Fruit fly (Drosophila melanogaster) whole organism, embryonic: ENCODE measurements around the gene CG32163.
A peak's percentile ranks its signal among the peaks of the same experiment; 100 is the strongest.

ENCODE experiments used
- Abd-B ChIP-seq: fragments of 200-800 bp; sonication (Bioruptor generic); optimal IDR thresholded peaks from 2 replicates; lab custom pipeline; 2018; ENCODE audit warnings: missing biosample characterization, mild to moderate bottlenecking, missing genetic modification characterization, moderate library complexity
- Ada2b ChIP-seq: fragments of 200-800 bp; sonication (Bioruptor generic); IDR thresholded peaks from 2 replicates; pipeline ENCODE4 v1.3.6; 2022; ENCODE audit warnings: missing biosample characterization, missing genetic modification characterization
- CG10274 ChIP-seq: fragments of 200-800 bp; sonication (Bioruptor generic); optimal IDR thresholded peaks from 3 replicates; lab custom pipeline; 2017; ENCODE audit warnings: missing biosample characterization, mild to moderate bottlenecking, missing genetic modification characterization
- CG10654 ChIP-seq: fragments of 200-800 bp; sonication (Bioruptor generic); optimal IDR thresholded peaks from 2 replicates; lab custom pipeline; 2016; ENCODE audit warnings: missing biosample characterization, missing genetic modification characterization
- CG12236 ChIP-seq: fragments of 200-800 bp; sonication (Bioruptor generic); optimal IDR thresholded peaks from 2 replicates; lab custom pipeline; 2016; ENCODE audit warnings: missing biosample characterization, missing genetic modification characterization
- CG1233 ChIP-seq: fragments of 200-800 bp; sonication (Bioruptor generic); optimal IDR thresholded peaks from 4 replicates; lab custom pipeline; 2018; ENCODE audit warnings: missing biosample characterization, mild to moderate bottlenecking, missing genetic modification characterization
- CG1603 ChIP-seq: fragments of 200-800 bp; sonication (Bioruptor generic); optimal IDR thresholded peaks from 2 replicates; lab custom pipeline; 2019; ENCODE audit warnings: missing biosample characterization, mild to moderate bottlenecking, missing genetic modification characterization, moderate library complexity
- CG17186 ChIP-seq: fragments of 200-800 bp; sonication (Bioruptor generic); optimal IDR thresholded peaks from 3 replicates; lab custom pipeline; 2017; ENCODE audit warnings: missing biosample characterization, missing genetic modification reagents, missing genetic modification characterization
- CG17328 ChIP-seq: fragments of 200-800 bp; sonication (Bioruptor generic); IDR thresholded peaks from 2 replicates; pipeline ENCODE4 v1.3.6; 2022; ENCODE audit warnings: missing biosample characterization, missing genetic modification characterization
- CG2202 ChIP-seq: fragments of 200-800 bp; sonication (Bioruptor generic); optimal IDR thresholded peaks from 2 replicates; lab custom pipeline; 2018; ENCODE audit warnings: missing biosample characterization, mild to moderate bottlenecking, missing genetic modification characterization
- CG2875 ChIP-seq: fragments of 200-800 bp; sonication (Bioruptor generic); optimal IDR thresholded peaks from 2 replicates; lab custom pipeline; 2017; ENCODE audit warnings: missing biosample characterization, mild to moderate bottlenecking, missing genetic modification characterization, missing genetic modification reagents
- CG32532 ChIP-seq: fragments of 200-800 bp; sonication (Bioruptor generic); IDR thresholded peaks from 2 replicates; pipeline ENCODE4 v1.3.6; 2022; ENCODE audit warnings: missing biosample characterization, missing genetic modification characterization
- CG33557 ChIP-seq: fragments of 200-800 bp; sonication (Bioruptor generic); optimal IDR thresholded peaks from 2 replicates; lab custom pipeline; 2019; ENCODE audit warnings: missing biosample characterization, mild to moderate bottlenecking, missing genetic modification characterization, moderate library complexity
- CG42726 ChIP-seq: fragments of 200-800 bp; sonication (Bioruptor generic); IDR thresholded peaks from 2 replicates; pipeline ENCODE4 v1.3.6; 2022; ENCODE audit warnings: missing biosample characterization, missing genetic modification characterization; ENCODE audit not compliant: partially characterized antibody
- CG4617 ChIP-seq: fragments of 200-800 bp; sonication (Bioruptor generic); optimal IDR thresholded peaks from 3 replicates; lab custom pipeline; 2016; ENCODE audit warnings: missing biosample characterization, missing genetic modification characterization, borderline replicate concordance
- CG5245 ChIP-seq: fragments of 200-800 bp; sonication (Bioruptor generic); optimal IDR thresholded peaks from 3 replicates; lab custom pipeline; 2016; ENCODE audit warnings: missing biosample characterization, missing genetic modification characterization
- CG6683 ChIP-seq: fragments of 200-800 bp; sonication (Bioruptor generic); optimal IDR thresholded peaks from 2 replicates; lab custom pipeline; 2017; ENCODE audit warnings: missing biosample characterization, mild to moderate bottlenecking, missing genetic modification characterization, missing genetic modification reagents
- CG6689 ChIP-seq: fragments of 200-800 bp; sonication (Bioruptor generic); IDR thresholded peaks from 2 replicates; pipeline ENCODE4 v1.3.6; 2022; ENCODE audit warnings: missing biosample characterization, missing genetic modification characterization
- CG6813 ChIP-seq: fragments of 200-800 bp; sonication (Bioruptor generic); optimal IDR thresholded peaks from 2 replicates; lab custom pipeline; 2017; ENCODE audit warnings: missing biosample characterization, missing genetic modification characterization, mild to moderate bottlenecking, moderate library complexity, missing genetic modification reagents
- CG8089 ChIP-seq: fragments of 200-800 bp; sonication (Bioruptor generic); optimal IDR thresholded peaks from 3 replicates; lab custom pipeline; 2016; ENCODE audit warnings: missing biosample characterization, missing genetic modification characterization
- CG8924 ChIP-seq: fragments of 200-800 bp; optimal IDR thresholded peaks from 3 replicates; lab custom pipeline; 2019; ENCODE audit warnings: missing biosample characterization, mild to moderate bottlenecking, missing genetic modification characterization, moderate library complexity
- CG9609 ChIP-seq: fragments of 200-800 bp; sonication (Bioruptor generic); optimal IDR thresholded peaks from 3 replicates; lab custom pipeline; 2016; ENCODE audit warnings: missing biosample characterization, missing genetic modification characterization
- CG9876 ChIP-seq: fragments of 200-800 bp; sonication (Bioruptor generic); optimal IDR thresholded peaks from 2 replicates; lab custom pipeline; 2016; ENCODE audit warnings: missing biosample characterization, missing genetic modification characterization
- CHES-1-like ChIP-seq: fragments of 200-800 bp; sonication (Bioruptor generic); optimal IDR thresholded peaks from 2 replicates; lab custom pipeline; 2016; ENCODE audit warnings: missing biosample characterization, missing genetic modification characterization
- Camta ChIP-seq: fragments of 200-800 bp; sonication (Bioruptor generic); optimal IDR thresholded peaks from 2 replicates; lab custom pipeline; 2016; ENCODE audit warnings: missing biosample characterization, missing genetic modification characterization
- D19A ChIP-seq: fragments of 200-800 bp; optimal IDR thresholded peaks from 3 replicates; lab custom pipeline; 2019; ENCODE audit warnings: missing biosample characterization, mild to moderate bottlenecking, missing genetic modification characterization, moderate library complexity
- Dbx ChIP-seq: fragments of 200-800 bp; sonication (Bioruptor generic); IDR thresholded peaks from 3 replicates; pipeline ENCODE4 v1.3.6; 2022; ENCODE audit warnings: missing biosample characterization, missing genetic modification characterization
- H15 ChIP-seq: fragments of 200-800 bp; sonication (Bioruptor generic); IDR thresholded peaks from 3 replicates; pipeline ENCODE4 v1.3.6; 2022; ENCODE audit warnings: missing biosample characterization, missing genetic modification characterization
- Hmx ChIP-seq: fragments of 200-800 bp; sonication (Bioruptor generic); optimal IDR thresholded peaks from 2 replicates; lab custom pipeline; 2016; ENCODE audit warnings: missing biosample characterization, missing genetic modification characterization
- Oli ChIP-seq: fragments of 200-800 bp; sonication (Bioruptor generic); optimal IDR thresholded peaks from 2 replicates; lab custom pipeline; 2018; ENCODE audit warnings: missing biosample characterization, mild to moderate bottlenecking, missing genetic modification characterization, moderate library complexity
- Six4 ChIP-seq: fragments of 200-800 bp; sonication (Bioruptor generic); optimal IDR thresholded peaks from 2 replicates; lab custom pipeline; 2016; ENCODE audit warnings: missing biosample characterization, missing genetic modification characterization
- ac ChIP-seq: fragments of 200-800 bp; sonication (Bioruptor generic); optimal IDR thresholded peaks from 3 replicates; lab custom pipeline; 2017; ENCODE audit warnings: missing biosample characterization, mild to moderate bottlenecking, missing genetic modification characterization
- cas ChIP-seq: fragments of 200-800 bp; sonication (Bioruptor generic); IDR thresholded peaks from 2 replicates; pipeline ENCODE4 v1.3.6; 2022; ENCODE audit warnings: missing biosample characterization, missing genetic modification characterization
- chn ChIP-seq: fragments of 200-800 bp; sonication (Bioruptor generic); optimal IDR thresholded peaks from 2 replicates; lab custom pipeline; 2016; ENCODE audit warnings: missing biosample characterization, missing genetic modification characterization
- danr ChIP-seq: fragments of 200-800 bp; sonication (Bioruptor generic); IDR thresholded peaks from 2 replicates; pipeline ENCODE4 v1.3.6; 2022; ENCODE audit warnings: missing biosample characterization, missing genetic modification characterization
- exex ChIP-seq: fragments of 200-800 bp; sonication (Bioruptor generic); optimal IDR thresholded peaks from 4 replicates; lab custom pipeline; 2018; ENCODE audit warnings: missing biosample characterization, mild to moderate bottlenecking, missing genetic modification characterization, moderate library complexity
- jigr1 ChIP-seq: fragments of 200-800 bp; sonication (Bioruptor generic); IDR thresholded peaks from 3 replicates; pipeline ENCODE4 v1.3.6; 2022; ENCODE audit warnings: missing biosample characterization, missing genetic modification characterization
- lbe ChIP-seq: fragments of 200-800 bp; sonication (Bioruptor generic); optimal IDR thresholded peaks from 2 replicates; lab custom pipeline; 2016; ENCODE audit warnings: missing biosample characterization, mild to moderate bottlenecking, missing genetic modification characterization
- nerfin-2 ChIP-seq: fragments of 200-800 bp; sonication (Bioruptor generic); IDR thresholded peaks from 2 replicates; pipeline ENCODE4 v1.3.6; 2022; ENCODE audit warnings: missing biosample characterization, missing genetic modification characterization; ENCODE audit not compliant: partially characterized antibody
- nmo ChIP-seq: fragments of 200-800 bp; sonication (Bioruptor generic); optimal IDR thresholded peaks from 2 replicates; lab custom pipeline; 2018; ENCODE audit warnings: missing biosample characterization, mild to moderate bottlenecking, missing genetic modification characterization, moderate library complexity
- nom ChIP-seq: fragments of 200-800 bp; sonication (Bioruptor generic); optimal IDR thresholded peaks from 2 replicates; lab custom pipeline; 2017; ENCODE audit warnings: missing biosample characterization, missing genetic modification characterization, mild to moderate bottlenecking, moderate library complexity, missing genetic modification reagents
- onecut ChIP-seq: fragments of 200-800 bp; sonication (Bioruptor generic); IDR thresholded peaks from 2 replicates; pipeline ENCODE4 v1.3.6; 2022; ENCODE audit warnings: missing biosample characterization, missing genetic modification characterization
- pzg ChIP-seq: fragments of 200-800 bp; sonication (Bioruptor generic); optimal IDR thresholded peaks from 3 replicates; lab custom pipeline; 2018; ENCODE audit warnings: missing biosample characterization, mild to moderate bottlenecking, missing genetic modification characterization, moderate library complexity
- seq ChIP-seq: fragments of 200-800 bp; sonication (Bioruptor generic); IDR thresholded peaks from 2 replicates; pipeline ENCODE4 v1.3.6; 2022; ENCODE audit warnings: missing biosample characterization, missing genetic modification characterization
- sisA ChIP-seq: fragments of 200-800 bp; sonication (Bioruptor generic); IDR thresholded peaks from 2 replicates; pipeline ENCODE4 v1.3.6; 2022; ENCODE audit warnings: missing biosample characterization, missing genetic modification characterization
- tgo ChIP-seq: fragments of 200-800 bp; sonication (Bioruptor generic); IDR thresholded peaks from 3 replicates; pipeline ENCODE4 v1.3.6; 2022; ENCODE audit warnings: missing biosample characterization, missing genetic modification characterization
- tll ChIP-seq, 2 experiments: fragments of 200-800 bp in 1 of 2; fragments of >200 bp in 1 of 2; sonication (Bioruptor generic) in 1 of 2; optimal IDR thresholded peaks; 2 replicates each; lab custom pipeline; 2017 to 2019; ENCODE audit warnings: missing biosample characterization in 2 of 2, missing genetic modification characterization in 2 of 2, mild to moderate bottlenecking in 1 of 2, moderate library complexity in 1 of 2
- usp ChIP-seq: fragments of >200 bp; optimal IDR thresholded peaks from 2 replicates; lab custom pipeline; 2017; ENCODE audit warnings: missing biosample characterization, missing genetic modification characterization
- vnd ChIP-seq: fragments of 200-800 bp; sonication (Bioruptor generic); IDR thresholded peaks from 3 replicates; pipeline ENCODE4 v1.3.6; 2022; ENCODE audit warnings: missing biosample characterization, missing genetic modification characterization; ENCODE audit not compliant: partially characterized antibody
- wdn ChIP-seq: fragments of 200-800 bp; sonication (Bioruptor generic); IDR thresholded peaks from 2 replicates; pipeline ENCODE4 v1.3.6; 2022; ENCODE audit warnings: missing biosample characterization, missing genetic modification characterization

CG32163 gene

DNA sequence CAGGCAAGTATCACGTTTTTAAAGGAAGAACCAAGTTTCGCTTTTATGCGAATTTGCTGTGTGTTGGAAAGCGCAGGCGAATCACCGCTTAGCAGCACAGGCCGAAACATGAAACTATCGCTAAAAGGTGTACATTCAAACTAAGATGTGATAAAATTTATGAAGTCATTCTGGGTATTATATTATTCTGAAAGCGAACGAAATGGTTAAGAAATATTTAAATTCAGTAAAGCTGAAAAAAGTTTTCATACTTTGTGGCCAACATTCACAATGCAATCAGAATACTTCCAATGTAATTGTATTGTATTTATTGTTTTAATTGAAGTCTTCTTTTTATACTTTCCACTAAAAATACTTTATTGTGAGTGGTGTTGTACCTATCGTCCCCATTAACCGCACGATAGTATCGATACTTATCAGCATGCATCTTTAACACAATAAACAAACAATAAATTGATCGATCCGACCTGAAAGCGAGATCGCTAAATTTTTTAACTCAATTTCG lies 5.7 kb upstream of the CG32163 start, which contains the start of gene Smn (continued):
- peak; percentile 29 for TF ChIP-seq CG1233
- peak; percentile 31 for TF ChIP-seq CG8089
- no peak for TF ChIP-seq Six4
- TF ChIP-seq CG2202 (tag; lab: Kevin White, UChicago) = no peak
- TF ChIP-seq CG17328 = no peak
- TF ChIP-seq vnd = peak; percentile 80
- 0 out of 3 replicates have a peak, but pooled peaks have one; percentile 56 for TF ChIP-seq Dbx (GFP tag; lab: Robert Waterston, UW)
- TF ChIP-seq CHES-1-like (GFP tag; lab: Kevin White, UChicago) = peak; percentile 78
- peak; percentile 61 for TF ChIP-seq lbe (GFP tag; lab: Kevin White, UChicago)
- no peak for TF ChIP-seq seq (GFP tag; lab: Robert Waterston, UW)
- peak; percentile 62 for TF ChIP-seq Camta (GFP tag; lab: Kevin White, UChicago)
- peak; percentile 29 for TF ChIP-seq chn (GFP tag; lab: Kevin White, UChicago)
- TF ChIP-seq CG5245 = peak; percentile 2
- TF ChIP-seq tll (GFP tag; optimal IDR thresholded peaks at IDR 0.05; lab: Kevin White, UChicago) = no peak
- no peak for TF ChIP-seq CG2875 (GFP tag; lab: Kevin White, UChicago)
- TF ChIP-seq danr (GFP tag; lab: Robert Waterston, UW) = no peak
- TF ChIP-seq exex (tag; lab: Kevin White, UChicago) = no peak
- TF ChIP-seq onecut (GFP tag; lab: Robert Waterston, UW) = no peak
- peak; percentile 36 for TF ChIP-seq CG9609 (GFP tag; lab: Kevin White, UChicago)
- TF ChIP-seq CG6689 = peak; percentile 34; the same call in 1 of the 2 replicates
- no peak for TF ChIP-seq ac
- TF ChIP-seq CG9876 (GFP tag; lab: Kevin White, UChicago) = no peak
- peak; percentile 16 for TF ChIP-seq CG17186 (GFP tag; lab: Kevin White, UChicago)
- no peak for TF ChIP-seq jigr1 (GFP tag; lab: Robert Waterston, UW)
- peak; percentile 39 for TF ChIP-seq CG10654
- TF ChIP-seq Hmx (GFP tag; lab: Kevin White, UChicago) = no peak
- TF ChIP-seq H15 (GFP tag; lab: Robert Waterston, UW) = no peak
- TF ChIP-seq CG42726 (GFP tag; lab: Robert Waterston, UW) = peak; percentile 61; the same call in 1 of the 2 replicates
- TF ChIP-seq CG6683 (GFP tag; lab: Kevin White, UChicago) = peak; percentile 6
- TF ChIP-seq tgo (GFP tag; lab: Robert Waterston, UW) = no peak
- TF ChIP-seq CG33557 (GFP tag; lab: Kevin White, UChicago) = peak; percentile 11
- peak; percentile 15; the same call in 1 of the 2 replicates for TF ChIP-seq Ada2b
- TF ChIP-seq nerfin-2 (GFP tag; lab: Robert Waterston, UW) = peak; percentile 89
- peak; percentile 50 for TF ChIP-seq Abd-B (GFP tag; lab: Kevin White, UChicago)
- TF ChIP-seq wdn (GFP tag; lab: Robert Waterston, UW) = no peak
- TF ChIP-seq CG8924 (tag; lab: Kevin White, UChicago) = peak; percentile 58
- no peak for TF ChIP-seq cas
- TF ChIP-seq CG10274 (GFP tag; lab: Kevin White, UChicago) = no peak
- peak; percentile 45 for TF ChIP-seq pzg (GFP tag; lab: Kevin White, UChicago)
- TF ChIP-seq nmo (GFP tag; lab: Kevin White, UChicago) = peak; percentile 48
- 0 out of 2 replicates have a peak, but pooled peaks have one; percentile 11 for TF ChIP-seq sisA (GFP tag; lab: Robert Waterston, UW)
- TF ChIP-seq CG32532 (GFP tag; lab: Robert Waterston, UW) = no peak
- peak; percentile 18 for TF ChIP-seq CG1603 (tag; lab: Kevin White, UChicago)
- no peak for TF ChIP-seq CG6813 (GFP tag; lab: Kevin White, UChicago)
- peak; percentile 57 for TF ChIP-seq nom (GFP tag; lab: Kevin White, UChicago)
- peak; percentile 28 for TF ChIP-seq D19A (tag; lab: Kevin White, UChicago)
- TF ChIP-seq CG4617 (GFP tag; lab: Kevin White, UChicago) = peak; percentile 43
- no peak for TF ChIP-seq Oli (tag; lab: Kevin White, UChicago)
- no peak for TF ChIP-seq CG12236 (GFP tag; lab: Kevin White, UChicago)
- no peak for TF ChIP-seq usp (GFP tag; lab: Kevin White, UChicago)
